Fruit fly (Drosophila melanogaster): ENCODE data around the gene epsilonCOP.

epsilonCOP gene

DNA sequence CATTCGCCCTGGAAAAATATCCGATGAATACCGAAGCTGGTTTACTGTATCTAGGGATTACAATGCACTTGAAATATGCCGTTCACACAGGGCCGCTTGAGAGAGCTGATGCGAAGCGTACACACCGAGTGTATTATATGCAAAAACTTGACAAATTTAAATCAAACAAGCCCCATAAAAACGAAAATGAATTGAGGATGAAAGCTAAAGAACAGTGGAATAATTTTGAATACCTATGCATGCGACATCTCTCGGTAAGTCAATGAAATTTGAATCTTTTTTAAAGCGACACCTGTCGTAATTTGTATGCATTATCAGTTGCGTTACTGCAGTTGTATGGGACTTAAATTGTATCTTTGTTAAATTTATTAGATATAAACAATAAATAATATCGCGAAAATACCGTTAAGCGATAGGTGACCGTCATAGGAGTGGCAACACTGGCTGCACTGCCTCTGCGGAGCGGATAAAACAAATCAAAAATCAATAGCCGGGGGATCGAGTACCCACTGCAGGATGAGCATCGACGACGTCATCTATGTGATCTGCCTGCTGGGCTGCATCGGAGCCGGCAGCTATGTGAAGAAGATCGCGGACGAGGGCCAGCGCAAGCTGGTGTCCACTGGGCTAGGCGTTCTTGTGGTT lies 32.8 kb upstream of the epsilonCOP start, which contains the start of gene frj (continued):
- TF ChIP-seq CG4404 (GFP tag; IDR thresholded peaks at IDR 0.05) (peak; percentile 49; the same call in 1 of the 2 replicates), D19B (GFP tag; optimal IDR thresholded peaks at IDR 0.05) (peak; percentile 4), unc-4 (GFP tag; IDR thresholded peaks at IDR 0.05; ENCODE audit: partially characterized antibody) (peak; percentile 63), Atf6 (GFP tag; IDR thresholded peaks at IDR 0.05) (0 out of 2 replicates have a peak, but pooled peaks have one; percentile 8), CrebB (tag; optimal IDR thresholded peaks at IDR 0.05) (no peak), Oaz (GFP tag; IDR thresholded peaks at IDR 0.05) (0 out of 2 replicates have a peak, but pooled peaks have one; percentile 41), dmrt11E (tag; optimal IDR thresholded peaks at IDR 0.05) (peak; percentile 46), nmo (GFP tag; optimal IDR thresholded peaks at IDR 0.05) (peak; percentile 87), chn (GFP tag; optimal IDR thresholded peaks at IDR 0.05) (peak; percentile 55), gcm (GFP tag; optimal IDR thresholded peaks at IDR 0.05) (peak; percentile 10), CG2129 (GFP tag; IDR thresholded peaks at IDR 0.05; ENCODE audit: partially characterized antibody) (no peak), ftz-f1 (GFP tag; optimal IDR thresholded peaks at IDR 0.05) (no peak), CG12391 (tag; optimal IDR thresholded peaks at IDR 0.05) (peak; percentile 73), D (optimal IDR thresholded peaks at IDR 0.05) (peak; percentile 29), D (GFP tag; optimal IDR thresholded peaks at IDR 0.05) (peak; percentile 36), E2f2 (GFP tag; IDR thresholded peaks at IDR 0.05) (peak; percentile 55), CG31388 (GFP tag; optimal IDR thresholded peaks at IDR 0.05) (peak; percentile 46), ERR (GFP tag; optimal IDR thresholded peaks at IDR 0.05) (no peak), Hand (GFP tag; optimal IDR thresholded peaks at IDR 0.05) (no peak), usp (GFP tag; optimal IDR thresholded peaks at IDR 0.05) (no peak), YL-1 (GFP tag; optimal IDR thresholded peaks at IDR 0.05) (peak; percentile 51), CG13424 (tag; optimal IDR thresholded peaks at IDR 0.05) (peak; percentile 63), tap (tag; optimal IDR thresholded peaks at IDR 0.05) (no peak), CG2678 (tag; optimal IDR thresholded peaks at IDR 0.05) (peak; percentile 61), stwl (tag; optimal IDR thresholded peaks at IDR 0.05) (peak; percentile 68), crc (GFP tag; optimal IDR thresholded peaks at IDR 0.05) (peak; percentile 29), pnt (GFP tag; optimal IDR thresholded peaks at IDR 0.05) (peak; percentile 81), gsb-n (tag; optimal IDR thresholded peaks at IDR 0.05) (peak; percentile 39), Awh (GFP tag; IDR thresholded peaks at IDR 0.05) (no peak), CG7271 (tag; optimal IDR thresholded peaks at IDR 0.05) (no peak), Gug (GFP tag; IDR thresholded peaks at IDR 0.05) (peak; percentile 74; the same call in 3 of the 4 replicates), Optix (GFP tag; IDR thresholded peaks at IDR 0.05) (peak; percentile 63; the same call in 2 of the 3 replicates), CG1792 (GFP tag; optimal IDR thresholded peaks at IDR 0.05) (no peak), cwo (GFP tag; optimal IDR thresholded peaks at IDR 0.05) (no peak), CG8089 (GFP tag; optimal IDR thresholded peaks at IDR 0.05) (peak; percentile 70), vvl (GFP tag; IDR thresholded peaks at IDR 0.05) (peak; percentile 82; the same call in 1 of the 2 replicates), Opbp (GFP tag; IDR thresholded peaks at IDR 0.05; ENCODE audit: partially characterized antibody) (peak; percentile 63), CG7963 (GFP tag; IDR thresholded peaks at IDR 0.05; ENCODE audit: partially characterized antibody) (no peak), CG12942 (GFP tag; optimal IDR thresholded peaks at IDR 0.05) (peak; percentile 70), gsb (GFP tag; IDR thresholded peaks at IDR 0.05) (no peak), fd3F (GFP tag; optimal IDR thresholded peaks at IDR 0.05) (peak; percentile 54), CG6854 (GFP tag; optimal IDR thresholded peaks at IDR 0.05) (no peak), Asciz (GFP tag; optimal IDR thresholded peaks at IDR 0.05) (no peak), Myb (GFP tag; optimal IDR thresholded peaks at IDR 0.05) (peak; percentile 69), Atf-2 (GFP tag; optimal IDR thresholded peaks at IDR 0.05) (peak; percentile 45), ro (GFP tag; IDR thresholded peaks at IDR 0.05) (no peak), CG1602 (GFP tag; optimal IDR thresholded peaks at IDR 0.05) (peak; percentile 66), fu2 (GFP tag; optimal IDR thresholded peaks at IDR 0.05) (peak; percentile 53), tin (GFP tag; optimal IDR thresholded peaks at IDR 0.05) (peak; percentile 67), CTCF (GFP tag; optimal IDR thresholded peaks at IDR 0.05) (peak; percentile 96)

Measured in whole organism, embryonic.